Worm (Caenorhabditis elegans) whole organism, L3 larva: ENCODE data around the gene ldh-1.
A peak's percentile ranks its signal among the peaks of the same experiment; 100 is the strongest.

Source experiments
- R02D3.7 ChIP-seq: fragments of 150-350 bp; optimal IDR thresholded peaks from 2 replicates; lab custom pipeline; 2014; ENCODE audit warnings: missing biosample characterization, missing genetic modification characterization
- aly-2 ChIP-seq: fragments of 150-350 bp; optimal IDR thresholded peaks from 2 replicates; lab custom pipeline; 2014; ENCODE audit warnings: missing biosample characterization, missing genetic modification characterization
- ama-1 ChIP-seq: fragments of 150-350 bp; optimal IDR thresholded peaks from 2 replicates; lab custom pipeline; 2018
- ceh-16 ChIP-seq: sonication (generic microtip); optimal IDR thresholded peaks from 2 replicates; lab custom pipeline; 2017; ENCODE audit warnings: missing biosample characterization, missing genetic modification characterization
- ceh-28 ChIP-seq: fragments of 150-350 bp; optimal IDR thresholded peaks from 2 replicates; lab custom pipeline; 2014; ENCODE audit warnings: missing biosample characterization, missing genetic modification reagents, missing genetic modification characterization
- ceh-9 ChIP-seq: sonication (generic microtip); optimal IDR thresholded peaks from 2 replicates; lab custom pipeline; 2018; ENCODE audit warnings: missing biosample characterization, missing genetic modification characterization
- egl-27 ChIP-seq: sonication (generic microtip); optimal IDR thresholded peaks from 4 replicates; lab custom pipeline; 2017; ENCODE audit warnings: missing biosample characterization, missing genetic modification reagents, missing genetic modification characterization
- egl-5 ChIP-seq: fragments of 150-350 bp; optimal IDR thresholded peaks from 2 replicates; lab custom pipeline; 2017; ENCODE audit warnings: missing biosample characterization, missing genetic modification reagents, missing genetic modification characterization, inconsistent platforms
- elt-2 ChIP-seq: sonication (generic microtip); optimal IDR thresholded peaks from 2 replicates; lab custom pipeline; 2016; ENCODE audit warnings: missing genetic modification reagents, mild to moderate bottlenecking, missing genetic modification characterization, missing compliant biosample characterization
- eor-1 ChIP-seq, 2 experiments: fragments of 150-350 bp; optimal IDR thresholded peaks; 2 replicates each; lab custom pipeline; 2014 to 2018; ENCODE audit warnings: missing biosample characterization in 2 of 2, missing genetic modification characterization in 2 of 2
- fkh-10 ChIP-seq: sonication (generic microtip); optimal IDR thresholded peaks from 2 replicates; lab custom pipeline; 2017; ENCODE audit warnings: missing biosample characterization, missing genetic modification reagents, missing genetic modification characterization
- fkh-2 ChIP-seq: fragments of 150-350 bp; optimal IDR thresholded peaks from 2 replicates; lab custom pipeline; 2014; ENCODE audit warnings: missing biosample characterization, missing genetic modification reagents, missing genetic modification characterization
- fos-1 ChIP-seq: fragments of 150-350 bp; optimal IDR thresholded peaks from 2 replicates; lab custom pipeline; 2014; ENCODE audit warnings: missing biosample characterization, missing genetic modification characterization
- hmg-11 ChIP-seq: sonication (generic microtip); optimal IDR thresholded peaks from 2 replicates; lab custom pipeline; 2016; ENCODE audit warnings: missing genetic modification characterization, missing compliant biosample characterization
- jun-1 ChIP-seq: fragments of 150-350 bp; optimal IDR thresholded peaks from 2 replicates; lab custom pipeline; 2014; ENCODE audit warnings: missing biosample characterization, missing genetic modification reagents, missing genetic modification characterization
- lin-15B ChIP-seq: fragments of 150-350 bp; optimal IDR thresholded peaks from 2 replicates; lab custom pipeline; 2014; ENCODE audit warnings: missing biosample characterization, missing genetic modification characterization
- lin-39 ChIP-seq: fragments of 150-350 bp; optimal IDR thresholded peaks from 2 replicates; lab custom pipeline; 2018; ENCODE audit warnings: missing biosample characterization, missing genetic modification reagents, missing genetic modification characterization
- lsy-12 ChIP-seq: sonication (generic microtip); optimal IDR thresholded peaks from 2 replicates; lab custom pipeline; 2016; ENCODE audit warnings: mild to moderate bottlenecking, missing genetic modification characterization, missing compliant biosample characterization
- mml-1 ChIP-seq: fragments of 150-350 bp; sonication (generic microtip); optimal IDR thresholded peaks from 3 replicates; lab custom pipeline; 2014; ENCODE audit warnings: missing biosample characterization, missing genetic modification characterization
- nfya-1 ChIP-seq: sonication (generic microtip); optimal IDR thresholded peaks from 2 replicates; lab custom pipeline; 2017; ENCODE audit warnings: missing genetic modification characterization, mild to moderate bottlenecking, missing compliant biosample characterization, antibody characterized with exemption, moderate library complexity; ENCODE audit not compliant: insufficient read depth
- nhr-23 ChIP-seq: fragments of 150-350 bp; optimal IDR thresholded peaks from 2 replicates; lab custom pipeline; 2014; ENCODE audit warnings: missing biosample characterization, missing genetic modification reagents, missing genetic modification characterization
- nhr-237 ChIP-seq: fragments of 150-350 bp; optimal IDR thresholded peaks from 2 replicates; lab custom pipeline; 2014; ENCODE audit warnings: missing biosample characterization, missing genetic modification characterization
- nhr-25 ChIP-seq: sonication (generic microtip); optimal IDR thresholded peaks from 2 replicates; lab custom pipeline; 2017; ENCODE audit warnings: missing biosample characterization, missing genetic modification characterization
- nhr-43 ChIP-seq: sonication (generic microtip); optimal IDR thresholded peaks from 2 replicates; lab custom pipeline; 2016; ENCODE audit warnings: mild to moderate bottlenecking, missing genetic modification characterization, missing compliant biosample characterization; ENCODE audit not compliant: poor library complexity, severe bottlenecking
- nhr-67 ChIP-seq: fragments of 150-350 bp; optimal IDR thresholded peaks from 2 replicates; lab custom pipeline; 2014; ENCODE audit warnings: missing biosample characterization, missing genetic modification characterization
- nhr-76 ChIP-seq: fragments of 150-350 bp; sonication (generic microtip); optimal IDR thresholded peaks from 5 replicates; lab custom pipeline; 2014; ENCODE audit warnings: missing biosample characterization, missing genetic modification characterization
- pha-4 ChIP-seq: fragments of 150-350 bp; optimal IDR thresholded peaks from 2 replicates; lab custom pipeline; 2014; ENCODE audit warnings: missing biosample characterization, missing genetic modification reagents, missing genetic modification characterization
- pqm-1 ChIP-seq: fragments of 150-350 bp; optimal IDR thresholded peaks from 2 replicates; lab custom pipeline; 2017; ENCODE audit warnings: missing biosample characterization, missing genetic modification characterization, inconsistent platforms
- sea-2 ChIP-seq: fragments of 150-350 bp; sonication (generic microtip); optimal IDR thresholded peaks from 4 replicates; lab custom pipeline; 2014; ENCODE audit warnings: missing biosample characterization, missing genetic modification reagents, missing genetic modification characterization
- skn-1 ChIP-seq: fragments of 150-350 bp; optimal IDR thresholded peaks from 2 replicates; lab custom pipeline; 2014; ENCODE audit warnings: missing biosample characterization, missing genetic modification characterization
- unc-39 ChIP-seq: sonication (generic microtip); optimal IDR thresholded peaks from 4 replicates; lab custom pipeline; 2017; ENCODE audit warnings: missing biosample characterization, missing genetic modification characterization
- unc-62 ChIP-seq: fragments of 150-350 bp; sonication (generic microtip); optimal IDR thresholded peaks from 4 replicates; lab custom pipeline; 2014; ENCODE audit warnings: missing biosample characterization, missing genetic modification reagents, missing genetic modification characterization
- zag-1 ChIP-seq: fragments of 150-350 bp; optimal IDR thresholded peaks from 2 replicates; lab custom pipeline; 2014; ENCODE audit warnings: missing biosample characterization, missing genetic modification characterization
- ztf-11 ChIP-seq: fragments of 150-350 bp; optimal IDR thresholded peaks from 2 replicates; lab custom pipeline; 2014; ENCODE audit warnings: missing biosample characterization, missing genetic modification characterization

ldh-1 gene

DNA sequence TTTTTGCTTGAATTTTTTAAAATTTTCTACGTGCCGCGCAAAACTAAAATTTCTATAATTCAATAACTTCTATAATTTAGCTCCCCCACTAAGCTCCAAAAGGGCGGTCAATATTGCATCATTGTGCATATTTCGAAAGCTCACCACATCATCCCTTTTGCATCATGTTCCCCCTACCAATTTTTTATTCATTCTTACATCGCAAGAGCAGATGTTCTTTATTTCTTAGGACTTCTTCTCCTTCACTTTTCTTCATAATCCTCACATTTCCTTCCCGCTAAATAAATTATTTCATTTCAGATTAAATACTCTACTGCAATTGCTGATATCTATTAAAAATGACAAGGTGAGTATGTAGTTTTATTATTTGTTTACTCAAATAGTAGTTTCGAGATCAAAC is at the start of gene ldh-1:
Gene ldh-1 (plus strand): TSS at position 301 of the 400 bp plus-strand sequence.
- TF ChIP-seq hmg-11 (tag; lab: Kevin White, UChicago) (no peak), egl-27 (tag; lab: Kevin White, UChicago) (no peak), lin-39 (tag; lab: Kevin White, UChicago) (no peak), unc-39 (tag; lab: Kevin White, UChicago) (no peak), fkh-2 (tag; lab: Kevin White, UChicago) (no peak), egl-5 (tag; lab: Kevin White, UChicago) (no peak), nhr-237 (tag; lab: Kevin White, UChicago) (no peak), nhr-43 (tag; lab: Kevin White, UChicago) (no peak), ama-1 (lab: Kevin White, UChicago) (no peak)
- TF ChIP-seq, all 47 proteins: peak for 0

DNA sequence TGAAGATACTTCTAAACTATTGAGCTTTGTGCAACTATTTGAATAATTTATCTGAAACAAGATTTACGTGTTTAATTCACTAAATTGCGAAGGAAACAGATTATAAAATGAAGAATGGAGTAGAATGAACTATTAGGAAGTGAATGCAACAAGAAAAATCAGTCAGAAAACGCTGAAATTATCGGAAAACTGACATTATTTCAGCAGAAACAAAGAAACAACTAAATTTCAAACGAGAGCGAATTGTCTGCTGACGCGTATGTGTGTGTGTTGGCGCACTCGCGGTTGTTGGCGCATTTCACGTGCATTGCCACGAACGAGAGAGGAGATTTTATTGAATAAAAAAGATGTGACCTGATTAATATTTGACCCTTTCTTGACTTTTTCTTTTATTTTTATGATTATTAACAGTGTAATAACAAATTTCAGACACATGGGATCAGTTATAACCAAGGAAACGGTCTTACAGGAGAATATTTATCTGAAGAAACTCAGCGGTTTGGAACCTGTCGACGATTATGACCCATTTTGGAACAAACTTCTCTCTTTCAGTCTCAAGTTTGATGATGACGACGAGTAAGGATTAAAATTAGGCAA is 48.0 kb upstream of the ldh-1 start, which contains the start of the genes trr-1 and C47D12.2:
Gene trr-1 (minus strand): TSS at position 51 of the 597 bp plus-strand sequence.
Gene C47D12.2 (plus strand): TSS at position 430 of the 597 bp plus-strand sequence.
- TF ChIP-seq lsy-12 (tag; lab: Kevin White, UChicago) = peak; percentile 10
- TF ChIP-seq nfya-1 (tag; lab: Kevin White, UChicago) = no peak
- TF ChIP-seq nhr-23 (tag; lab: Kevin White, UChicago) = peak; percentile 79
- no peak for TF ChIP-seq fos-1
- no peak for TF ChIP-seq ceh-9
- TF ChIP-seq R02D3.7 (tag; lab: Kevin White, UChicago) = peak; percentile 79
- no peak for TF ChIP-seq unc-39 (tag; lab: Kevin White, UChicago)
- TF ChIP-seq fkh-2 (tag; lab: Kevin White, UChicago) = no peak
- peak; percentile 40 for TF ChIP-seq elt-2 (tag; lab: Kevin White, UChicago)
- peak; percentile 22 for TF ChIP-seq lin-39 (tag; lab: Kevin White, UChicago)
- TF ChIP-seq nhr-25 (tag; lab: Kevin White, UChicago) = peak; percentile 78
- peak; percentile 81 for TF ChIP-seq lin-15B (tag; lab: Kevin White, UChicago)
- peak; percentile 23 for TF ChIP-seq pqm-1
- no peak for TF ChIP-seq ceh-16 (tag; lab: Kevin White, UChicago)
- no peak for TF ChIP-seq nhr-67 (tag; lab: Kevin White, UChicago)
- no peak for TF ChIP-seq pha-4 (tag; lab: Kevin White, UChicago)
- peak; percentile 48 for TF ChIP-seq nhr-43 (tag; lab: Kevin White, UChicago)
- no peak for TF ChIP-seq fkh-10
- TF ChIP-seq ztf-11 (tag; lab: Kevin White, UChicago) = no peak
- TF ChIP-seq aly-2 = no peak
- TF ChIP-seq skn-1 (tag; lab: Kevin White, UChicago) = peak; percentile 16
- TF ChIP-seq hmg-11 (tag; lab: Kevin White, UChicago) = no peak

DNA sequence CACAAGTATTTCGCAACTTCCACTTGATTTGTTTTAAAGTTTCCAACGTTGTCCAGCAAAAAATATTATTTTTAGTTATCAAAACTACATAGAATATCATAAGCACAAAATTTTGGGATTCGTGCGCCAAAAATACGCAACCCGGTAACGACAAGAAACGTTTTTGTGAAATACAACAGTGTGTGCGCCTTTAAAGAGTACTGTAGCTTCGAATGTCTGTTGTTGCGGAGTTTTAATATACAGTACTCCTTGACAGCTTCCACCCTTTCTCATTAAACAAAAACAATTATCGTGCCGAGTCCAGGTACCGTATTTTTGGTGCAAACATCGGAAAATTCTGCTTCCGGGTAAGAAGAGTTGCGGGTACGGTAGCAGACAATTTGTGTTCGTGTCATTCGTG is 43.8 kb upstream of the ldh-1 start:
- TF ChIP-seq zag-1 (tag; lab: Kevin White, UChicago) = no peak
- TF ChIP-seq ztf-11 (tag; lab: Kevin White, UChicago) = no peak
- no peak for TF ChIP-seq nhr-43 (tag; lab: Kevin White, UChicago)
- no peak for TF ChIP-seq ceh-28 (tag; lab: Kevin White, UChicago)
- no peak for TF ChIP-seq skn-1 (tag; lab: Kevin White, UChicago)
- no peak for TF ChIP-seq lin-39 (tag; lab: Kevin White, UChicago)
- no peak for TF ChIP-seq jun-1 (tag; lab: Kevin White, UChicago)
- TF ChIP-seq eor-1 (tag; optimal IDR thresholded peaks at IDR 0.05; lab: Kevin White, UChicago) = no peak
- TF ChIP-seq pha-4 (tag; lab: Kevin White, UChicago) = no peak
- no peak for TF ChIP-seq sea-2 (GFP tag; lab: Kevin White, UChicago)
- TF ChIP-seq mml-1 (tag; lab: Kevin White, UChicago) = no peak
- TF ChIP-seq nhr-76 (tag; lab: Kevin White, UChicago) = no peak
- TF ChIP-seq unc-62 = no peak
- TF ChIP-seq fos-1 = no peak
- no peak for TF ChIP-seq aly-2
- TF ChIP-seq pqm-1 = no peak
- TF ChIP-seq egl-27 (tag; lab: Kevin White, UChicago) = no peak
